Worm (Caenorhabditis elegans) whole organism, L1 larva: Measurements from ENCODE around the gene pqn-16.

ENCODE experiments used
- C04F5.9 ChIP-seq: sonication (generic microtip); optimal IDR thresholded peaks from 2 replicates; lab custom pipeline; 2016; ENCODE audit warnings: missing genetic modification characterization, missing compliant biosample characterization
- C34B4.2 ChIP-seq: sonication (generic microtip); optimal IDR thresholded peaks from 2 replicates; lab custom pipeline; 2017; ENCODE audit warnings: mild to moderate bottlenecking, missing genetic modification characterization, missing compliant biosample characterization
- F16B12.6 ChIP-seq: fragments of 150-350 bp; optimal IDR thresholded peaks from 2 replicates; lab custom pipeline; 2014; ENCODE audit warnings: missing biosample characterization, missing genetic modification characterization
- alr-1 ChIP-seq: fragments of 200-800 bp; sonication (Bioruptor generic); optimal IDR thresholded peaks from 2 replicates; lab custom pipeline; 2018; ENCODE audit warnings: borderline replicate concordance, mild to moderate bottlenecking, missing genetic modification characterization, missing compliant biosample characterization
- aly-2 ChIP-seq: fragments of 150-350 bp; optimal IDR thresholded peaks from 2 replicates; lab custom pipeline; 2014; ENCODE audit warnings: missing biosample characterization, missing genetic modification characterization
- blmp-1 ChIP-seq: fragments of 150-350 bp; optimal IDR thresholded peaks from 2 replicates; lab custom pipeline; 2014; ENCODE audit warnings: missing biosample characterization, missing genetic modification characterization
- ceh-63 ChIP-seq: fragments of 200-800 bp; sonication (Bioruptor generic); optimal IDR thresholded peaks from 2 replicates; lab custom pipeline; 2018; ENCODE audit warnings: mild to moderate bottlenecking, missing genetic modification characterization, missing compliant biosample characterization
- ceh-8 ChIP-seq: fragments of 200-800 bp; sonication (Bioruptor generic); optimal IDR thresholded peaks from 2 replicates; lab custom pipeline; 2018; ENCODE audit warnings: mild to moderate bottlenecking, missing genetic modification characterization, moderate library complexity, missing compliant biosample characterization
- ceh-90 ChIP-seq: sonication (generic microtip); optimal IDR thresholded peaks from 2 replicates; lab custom pipeline; 2016; ENCODE audit warnings: missing genetic modification characterization, missing compliant biosample characterization
- dpl-1 ChIP-seq, 3 experiments: fragments of 150-350 bp in 2 of 3; sonication (generic microtip) in 1 of 3; optimal IDR thresholded peaks; 2 replicates each; lab custom pipeline; 2014 to 2017; ENCODE audit warnings: missing biosample characterization in 3 of 3, missing genetic modification characterization in 3 of 3, missing genetic modification reagents in 3 of 3
- dsc-1 ChIP-seq: sonication (generic microtip); optimal IDR thresholded peaks from 2 replicates; lab custom pipeline; 2016; ENCODE audit warnings: mild to moderate bottlenecking, missing genetic modification characterization, missing compliant biosample characterization
- efl-1 ChIP-seq, 4 experiments: fragments of 150-350 bp; optimal IDR thresholded peaks in 3 of 4; peaks in 1 of 4; 1 replicate in 1 of 4; 2 replicates in 3 of 4; lab custom pipeline; 2014; ENCODE audit warnings: missing biosample characterization in 2 of 4, missing genetic modification characterization in 2 of 4, missing genetic modification reagents in 2 of 4
- ets-5 ChIP-seq: fragments of 200-800 bp; sonication (Bioruptor generic); IDR thresholded peaks from 2 replicates; pipeline ENCODE4 v1.3.6; 2022; ENCODE audit warnings: missing genetic modification characterization, missing compliant biosample characterization
- fos-1 ChIP-seq: fragments of 150-350 bp; optimal IDR thresholded peaks from 2 replicates; lab custom pipeline; 2014; ENCODE audit warnings: missing biosample characterization, missing genetic modification characterization
- hlh-17 ChIP-seq: fragments of 200-800 bp; sonication (Bioruptor generic); optimal IDR thresholded peaks from 2 replicates; lab custom pipeline; 2018; ENCODE audit warnings: missing genetic modification characterization, mild to moderate bottlenecking, missing compliant biosample characterization, moderate library complexity, borderline replicate concordance
- lin-15B ChIP-seq: fragments of 150-350 bp; sonication (generic microtip); optimal IDR thresholded peaks from 3 replicates; lab custom pipeline; 2014; ENCODE audit warnings: missing biosample characterization, missing genetic modification characterization
- lin-35 ChIP-seq, 2 experiments: fragments of 150-350 bp; optimal IDR thresholded peaks; 2 replicates each; lab custom pipeline; 2014; ENCODE audit warnings: missing biosample characterization in 2 of 2, missing genetic modification characterization in 2 of 2, missing genetic modification reagents in 2 of 2
- lir-3 ChIP-seq: sonication (generic microtip); optimal IDR thresholded peaks from 2 replicates; lab custom pipeline; 2016; ENCODE audit warnings: mild to moderate bottlenecking, missing genetic modification characterization, moderate library complexity, missing compliant biosample characterization; ENCODE audit not compliant: poor library complexity
- lsy-2 ChIP-seq, 2 experiments: fragments of 150-350 bp; optimal IDR thresholded peaks; 2 replicates each; lab custom pipeline; 2014; ENCODE audit warnings: missing biosample characterization in 2 of 2, missing genetic modification characterization in 2 of 2
- mef-2 ChIP-seq: fragments of 150-350 bp; optimal IDR thresholded peaks from 2 replicates; lab custom pipeline; 2014; ENCODE audit warnings: missing biosample characterization, missing genetic modification characterization
- nhr-11 ChIP-seq: fragments of 150-350 bp; optimal IDR thresholded peaks from 2 replicates; lab custom pipeline; 2014; ENCODE audit warnings: missing biosample characterization, missing genetic modification characterization
- nhr-12 ChIP-seq: sonication (generic microtip); optimal IDR thresholded peaks from 2 replicates; lab custom pipeline; 2017; ENCODE audit warnings: missing biosample characterization, missing genetic modification characterization
- nhr-19 ChIP-seq: fragments of 200-800 bp; sonication (Bioruptor generic); conservative IDR thresholded peaks from 2 replicates; pipeline ENCODE4 v1.3.6; 2022; ENCODE audit warnings: missing genetic modification characterization, missing compliant biosample characterization
- nhr-20 ChIP-seq: sonication (generic microtip); optimal IDR thresholded peaks from 2 replicates; lab custom pipeline; 2016; ENCODE audit warnings: mild to moderate bottlenecking, missing genetic modification characterization, missing compliant biosample characterization
- nhr-237 ChIP-seq: fragments of 150-350 bp; optimal IDR thresholded peaks from 2 replicates; lab custom pipeline; 2014; ENCODE audit warnings: missing biosample characterization, missing genetic modification characterization
- nhr-28 ChIP-seq: fragments of 150-350 bp; optimal IDR thresholded peaks from 2 replicates; lab custom pipeline; 2014; ENCODE audit warnings: missing biosample characterization, missing genetic modification characterization
- nhr-47 ChIP-seq: sonication (generic microtip); optimal IDR thresholded peaks from 2 replicates; lab custom pipeline; 2016; ENCODE audit warnings: mild to moderate bottlenecking, missing genetic modification characterization, moderate library complexity, missing compliant biosample characterization
- nhr-76 ChIP-seq: sonication (generic microtip); optimal IDR thresholded peaks from 2 replicates; lab custom pipeline; 2017; ENCODE audit warnings: missing biosample characterization, missing genetic modification characterization
- pag-3 ChIP-seq: sonication (generic microtip); optimal IDR thresholded peaks from 2 replicates; lab custom pipeline; 2017; ENCODE audit warnings: missing genetic modification characterization, mild to moderate bottlenecking, missing compliant biosample characterization, antibody characterized with exemption, borderline replicate concordance; ENCODE audit not compliant: insufficient read depth
- pax-3 ChIP-seq: fragments of 200-800 bp; sonication (Bioruptor generic); optimal IDR thresholded peaks from 2 replicates; lab custom pipeline; 2018; ENCODE audit warnings: mild to moderate bottlenecking, missing genetic modification characterization, moderate library complexity, missing compliant biosample characterization
- pqm-1 ChIP-seq: sonication (generic microtip); optimal IDR thresholded peaks from 3 replicates; lab custom pipeline; 2017; ENCODE audit warnings: missing biosample characterization, missing genetic modification characterization
- rnt-1 ChIP-seq: sonication (generic microtip); optimal IDR thresholded peaks from 2 replicates; lab custom pipeline; 2016; ENCODE audit warnings: mild to moderate bottlenecking, missing genetic modification characterization, moderate library complexity, missing compliant biosample characterization
- snpc-4 ChIP-seq: fragments of 150-350 bp; optimal IDR thresholded peaks from 2 replicates; lab custom pipeline; 2014; ENCODE audit warnings: missing biosample characterization, missing genetic modification characterization
- sptf-1 ChIP-seq: fragments of 150-350 bp; optimal IDR thresholded peaks from 2 replicates; lab custom pipeline; 2014; ENCODE audit warnings: missing biosample characterization, missing genetic modification characterization
- sup-37 ChIP-seq: fragments of 200-800 bp; sonication (Bioruptor generic); optimal IDR thresholded peaks from 2 replicates; lab custom pipeline; 2018; ENCODE audit warnings: mild to moderate bottlenecking, missing genetic modification characterization, missing compliant biosample characterization
- tbx-2 ChIP-seq: sonication (generic microtip); optimal IDR thresholded peaks from 2 replicates; lab custom pipeline; 2016; ENCODE audit warnings: missing genetic modification characterization, missing compliant biosample characterization
- unc-130 ChIP-seq: fragments of 150-350 bp; optimal IDR thresholded peaks from 2 replicates; lab custom pipeline; 2017; ENCODE audit warnings: missing biosample characterization, missing genetic modification characterization, inconsistent platforms
- unc-30 ChIP-seq: sonication (generic microtip); optimal IDR thresholded peaks from 2 replicates; lab custom pipeline; 2017; ENCODE audit warnings: missing biosample characterization, missing genetic modification characterization
- vab-15 ChIP-seq: sonication (generic microtip); optimal IDR thresholded peaks from 2 replicates; lab custom pipeline; 2017; ENCODE audit warnings: missing genotype, mild to moderate bottlenecking, missing genetic modification characterization, missing compliant biosample characterization
- xbp-1 ChIP-seq: sonication (generic microtip); optimal IDR thresholded peaks from 2 replicates; lab custom pipeline; 2016; ENCODE audit warnings: missing genetic modification characterization, missing compliant biosample characterization
- zag-1 ChIP-seq: fragments of 150-350 bp; optimal IDR thresholded peaks from 2 replicates; lab custom pipeline; 2014; ENCODE audit warnings: missing biosample characterization, missing genetic modification characterization
- zip-4 ChIP-seq: fragments of 200-800 bp; sonication (Bioruptor generic); optimal IDR thresholded peaks from 2 replicates; lab custom pipeline; 2018; ENCODE audit warnings: mild to moderate bottlenecking, missing genetic modification characterization, moderate library complexity, missing compliant biosample characterization
- ztf-4 ChIP-seq: fragments of 150-350 bp; optimal IDR thresholded peaks from 2 replicates; lab custom pipeline; 2014; ENCODE audit warnings: missing biosample characterization, missing genetic modification characterization

pqn-16 gene

ce11 chrV:9220444-9220843 lies 46.6 kb downstream of the pqn-16 start (continued):
- TF ChIP-seq sup-37 (GFP tag; lab: Kevin White, UChicago) (no peak), vab-15 (tag; lab: Kevin White, UChicago) (no peak), ceh-63 (GFP tag; lab: Kevin White, UChicago) (no peak), snpc-4 (tag; lab: Kevin White, UChicago) (no peak), zip-4 (no peak), nhr-12 (tag; lab: Kevin White, UChicago) (no peak), pqm-1 (tag; lab: Kevin White, UChicago) (no peak), dsc-1 (tag; lab: Kevin White, UChicago) (no peak), ceh-90 (tag; lab: Kevin White, UChicago) (no peak), nhr-237 (tag; lab: Kevin White, UChicago) (no peak), F16B12.6 (no peak), nhr-28 (tag; lab: Kevin White, UChicago) (no peak), mef-2 (tag; lab: Kevin White, UChicago) (no peak), C04F5.9 (no peak), lir-3 (no peak), ceh-8 (no peak), aly-2 (tag; lab: Kevin White, UChicago) (no peak), dpl-1 (GFP tag; optimal IDR thresholded peaks at IDR 0.05; lab: Kevin White, UChicago) (peak; percentile 76 to 89 (median 86)), tbx-2 (tag; lab: Kevin White, UChicago) (peak; percentile 42), alr-1 (no peak), xbp-1 (tag; lab: Kevin White, UChicago) (peak; percentile 17), lin-35 (GFP tag; optimal IDR thresholded peaks at IDR 0.05; lab: Kevin White, UChicago) (peak; percentile 87 to 95), nhr-11 (no peak), pag-3 (tag; lab: Kevin White, UChicago) (no peak), pax-3 (tag; lab: Kevin White, UChicago) (no peak), ztf-4 (tag; lab: Kevin White, UChicago) (no peak), nhr-20 (tag; lab: Kevin White, UChicago) (peak; percentile 49), fos-1 (tag; lab: Kevin White, UChicago) (peak; percentile 27), hlh-17 (GFP tag; lab: Kevin White, UChicago) (no peak), nhr-76 (tag; lab: Kevin White, UChicago) (no peak), lsy-2 (tag; optimal IDR thresholded peaks at IDR 0.05; lab: Kevin White, UChicago) (peak; percentile 36 to 74), unc-30 (no peak), efl-1 (optimal IDR thresholded peaks at IDR 0.05; lab: Kevin White, UChicago) (peak; percentile 54 to 88), efl-1 (GFP tag; optimal IDR thresholded peaks at IDR 0.05 in 1 of 2; lab: Kevin White, UChicago) (peak; percentile 90 to 99), lin-15B (tag; lab: Kevin White, UChicago) (peak; percentile 59), C34B4.2 (no peak), zag-1 (no peak), nhr-47 (peak; percentile 50), sptf-1 (no peak), unc-130 (tag; lab: Kevin White, UChicago) (no peak), rnt-1 (tag; lab: Kevin White, UChicago) (peak; percentile 33), nhr-19 (GFP tag; lab: Robert Waterston, UW) (peak; percentile 37; the same call in 1 of the 2 replicates), blmp-1 (tag; lab: Kevin White, UChicago) (peak; percentile 62)

DNA sequence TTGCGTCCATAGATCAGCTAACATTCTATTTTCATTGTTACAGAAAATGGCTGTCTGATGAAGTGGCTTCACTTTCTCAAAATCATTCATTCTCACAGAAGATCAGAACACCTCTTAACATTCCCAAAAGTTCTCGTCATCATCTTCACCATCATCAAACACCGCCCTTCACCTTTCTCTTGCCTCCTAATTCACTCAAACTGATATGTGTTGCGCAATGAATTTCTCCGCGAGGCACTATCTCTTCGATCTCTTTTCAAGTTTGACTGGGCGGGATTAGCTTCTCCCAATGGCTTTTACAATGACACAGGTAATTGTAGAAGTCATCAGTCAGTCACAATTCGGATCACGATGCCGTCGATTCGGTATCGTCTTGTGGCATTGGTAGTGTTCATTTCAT lies 47.7 kb downstream of the pqn-16 start, which contains the start of gene grd-6:
Gene grd-6 (plus strand): TSS at position 301 of the 400 bp plus-strand sequence.
- no peak for TF ChIP-seq ets-5 (GFP tag; lab: Robert Waterston, UW)
- peak; percentile 54 for TF ChIP-seq blmp-1 (tag; lab: Kevin White, UChicago)
- TF ChIP-seq, all 84 proteins: peak for 1
